Fruit fly (Drosophila melanogaster) whole organism, prepupa: ENCODE measurements around the gene Grl36b.

Experiments used
- Blimp-1 ChIP-seq: fragments of 200-800 bp; sonication (Bioruptor generic); optimal IDR thresholded peaks from 3 replicates; lab custom pipeline; 2017; ENCODE audit warnings: missing biosample characterization, missing genetic modification characterization, mild to moderate bottlenecking, moderate library complexity, missing genetic modification reagents
- CG10631 ChIP-seq: fragments of 200-800 bp; sonication (Bioruptor generic); optimal IDR thresholded peaks from 2 replicates; lab custom pipeline; 2016; ENCODE audit warnings: missing biosample characterization, missing genetic modification characterization
- CG10669 ChIP-seq: fragments of 200-800 bp; sonication (Bioruptor generic); optimal IDR thresholded peaks from 3 replicates; lab custom pipeline; 2018; ENCODE audit warnings: missing biosample characterization, mild to moderate bottlenecking, missing genetic modification characterization, moderate library complexity
- CG11294 ChIP-seq: fragments of 200-800 bp; sonication (Bioruptor generic); IDR thresholded peaks from 2 replicates; pipeline ENCODE4 v1.3.6; 2022; ENCODE audit warnings: missing biosample characterization, missing genetic modification characterization
- CG15336 ChIP-seq: fragments of 200-800 bp; sonication (Bioruptor generic); IDR thresholded peaks from 2 replicates; pipeline ENCODE4 v1.3.6; 2022; ENCODE audit warnings: missing biosample characterization, missing genetic modification characterization
- CG1621 ChIP-seq: fragments of 200-800 bp; sonication (Bioruptor generic); optimal IDR thresholded peaks from 3 replicates; lab custom pipeline; 2018; ENCODE audit warnings: missing biosample characterization, mild to moderate bottlenecking, missing genetic modification characterization
- CG16779 ChIP-seq: fragments of 200-800 bp; sonication (Bioruptor generic); optimal IDR thresholded peaks from 3 replicates; lab custom pipeline; 2017; ENCODE audit warnings: missing biosample characterization, mild to moderate bottlenecking, missing genetic modification characterization
- CG3032 ChIP-seq: fragments of 200-800 bp; optimal IDR thresholded peaks from 2 replicates; lab custom pipeline; 2019; ENCODE audit warnings: missing biosample characterization, mild to moderate bottlenecking, missing genetic modification characterization, moderate library complexity
- CG31627 ChIP-seq: fragments of 200-800 bp; sonication (Bioruptor generic); optimal IDR thresholded peaks from 3 replicates; lab custom pipeline; 2016; ENCODE audit warnings: missing biosample characterization, missing genetic modification characterization
- CG32006 ChIP-seq: fragments of 200-800 bp; sonication (Bioruptor generic); optimal IDR thresholded peaks from 3 replicates; lab custom pipeline; 2017; ENCODE audit warnings: missing biosample characterization, mild to moderate bottlenecking, missing genetic modification characterization
- CG34406 ChIP-seq: fragments of 200-800 bp; sonication (Bioruptor generic); optimal IDR thresholded peaks from 3 replicates; lab custom pipeline; 2016; ENCODE audit warnings: missing biosample characterization, missing genetic modification characterization
- CG3919 ChIP-seq: fragments of 200-800 bp; sonication (Bioruptor generic); optimal IDR thresholded peaks from 3 replicates; lab custom pipeline; 2016; ENCODE audit warnings: missing biosample characterization, missing genetic modification characterization
- CG4318 ChIP-seq: fragments of 200-800 bp; sonication (Bioruptor generic); optimal IDR thresholded peaks from 3 replicates; lab custom pipeline; 2017; ENCODE audit warnings: missing biosample characterization, mild to moderate bottlenecking, missing genetic modification characterization
- CG6163 ChIP-seq: fragments of 200-800 bp; sonication (Bioruptor generic); IDR thresholded peaks from 3 replicates; pipeline ENCODE4 v1.3.6; 2022; ENCODE audit warnings: missing biosample characterization, missing genetic modification characterization
- CG6792 ChIP-seq: fragments of 200-800 bp; sonication (Bioruptor generic); optimal IDR thresholded peaks from 3 replicates; lab custom pipeline; 2016; ENCODE audit warnings: missing biosample characterization, missing genetic modification characterization
- CG6808 ChIP-seq: fragments of 200-800 bp; sonication (Bioruptor generic); optimal IDR thresholded peaks from 3 replicates; lab custom pipeline; 2017; ENCODE audit warnings: missing biosample characterization, missing genetic modification characterization, mild to moderate bottlenecking, moderate library complexity, missing genetic modification reagents
- CG6854 ChIP-seq: fragments of 200-800 bp; sonication (Bioruptor generic); optimal IDR thresholded peaks from 2 replicates; lab custom pipeline; 2017; ENCODE audit warnings: missing biosample characterization, mild to moderate bottlenecking, missing genetic modification characterization
- CG7368 ChIP-seq: fragments of 200-800 bp; sonication (Bioruptor generic); optimal IDR thresholded peaks from 3 replicates; lab custom pipeline; 2016; ENCODE audit warnings: missing biosample characterization, missing genetic modification characterization
- CG8119 ChIP-seq: fragments of 200-800 bp; sonication (Bioruptor generic); IDR thresholded peaks from 3 replicates; pipeline ENCODE4 v1.3.6; 2022; ENCODE audit warnings: missing biosample characterization, missing genetic modification characterization
- Eip75B ChIP-seq: fragments of 200-800 bp; sonication (Bioruptor generic); optimal IDR thresholded peaks from 3 replicates; lab custom pipeline; 2016; ENCODE audit warnings: missing biosample characterization, missing genetic modification characterization
- Eip93F ChIP-seq: fragments of 200-800 bp; sonication (Bioruptor generic); optimal IDR thresholded peaks from 2 replicates; lab custom pipeline; 2016; ENCODE audit warnings: missing biosample characterization, mild to moderate bottlenecking, missing genetic modification characterization
- Ets21C ChIP-seq: fragments of 200-800 bp; sonication (Bioruptor generic); optimal IDR thresholded peaks from 3 replicates; lab custom pipeline; 2016; ENCODE audit warnings: missing biosample characterization, missing genetic modification characterization
- Gug ChIP-seq: fragments of 200-800 bp; sonication (Bioruptor generic); IDR thresholded peaks from 2 replicates; pipeline ENCODE4 v1.3.6; 2022; ENCODE audit warnings: missing biosample characterization, missing genetic modification characterization
- Hr38 ChIP-seq: sonication (Bioruptor generic); optimal IDR thresholded peaks from 2 replicates; lab custom pipeline; 2016; ENCODE audit warnings: missing biosample characterization, missing genetic modification characterization
- Hr39 ChIP-seq: fragments of 200-800 bp; sonication (Bioruptor generic); optimal IDR thresholded peaks from 2 replicates; lab custom pipeline; 2016; ENCODE audit warnings: missing biosample characterization, missing genetic modification characterization
- Lpt ChIP-seq: fragments of 200-800 bp; sonication (Bioruptor generic); optimal IDR thresholded peaks from 3 replicates; lab custom pipeline; 2016; ENCODE audit warnings: missing biosample characterization, missing genetic modification characterization
- Met ChIP-seq: fragments of 200-800 bp; sonication (Bioruptor generic); optimal IDR thresholded peaks from 3 replicates; lab custom pipeline; 2016; ENCODE audit warnings: missing biosample characterization, missing genetic modification characterization
- OdsH ChIP-seq: fragments of 200-800 bp; sonication (Bioruptor generic); optimal IDR thresholded peaks from 3 replicates; lab custom pipeline; 2016; ENCODE audit warnings: missing biosample characterization, missing genetic modification characterization
- Smox ChIP-seq: fragments of 200-800 bp; sonication (Bioruptor generic); optimal IDR thresholded peaks from 3 replicates; lab custom pipeline; 2016; ENCODE audit warnings: missing biosample characterization, missing genetic modification characterization
- Sox102F ChIP-seq: fragments of 200-800 bp; sonication (Bioruptor generic); optimal IDR thresholded peaks from 2 replicates; lab custom pipeline; 2016; ENCODE audit warnings: missing biosample characterization, mild to moderate bottlenecking, missing genetic modification characterization
- Sox15 ChIP-seq: fragments of 200-800 bp; sonication (Bioruptor generic); optimal IDR thresholded peaks from 3 replicates; lab custom pipeline; 2016; ENCODE audit warnings: missing biosample characterization, missing genetic modification characterization
- acj6 ChIP-seq: fragments of 200-800 bp; sonication (Bioruptor generic); optimal IDR thresholded peaks from 3 replicates; lab custom pipeline; 2016; ENCODE audit warnings: missing biosample characterization, missing genetic modification characterization
- cyc ChIP-seq: fragments of 200-800 bp; sonication (Bioruptor generic); optimal IDR thresholded peaks from 3 replicates; lab custom pipeline; 2016; ENCODE audit warnings: missing biosample characterization, missing genetic modification characterization
- dac ChIP-seq: fragments of 200-800 bp; sonication (Bioruptor generic); optimal IDR thresholded peaks from 2 replicates; lab custom pipeline; 2017; ENCODE audit warnings: missing biosample characterization, mild to moderate bottlenecking, missing genetic modification characterization
- dsx ChIP-seq: fragments of 200-800 bp; optimal IDR thresholded peaks from 3 replicates; lab custom pipeline; 2019; ENCODE audit warnings: missing biosample characterization, mild to moderate bottlenecking, missing genetic modification characterization, moderate library complexity; ENCODE audit not compliant: poor library complexity, severe bottlenecking
- esn ChIP-seq: fragments of 200-800 bp; sonication (Bioruptor generic); optimal IDR thresholded peaks from 2 replicates; lab custom pipeline; 2016; ENCODE audit warnings: missing biosample characterization, mild to moderate bottlenecking, missing genetic modification characterization, moderate library complexity
- fd59A ChIP-seq: fragments of 200-800 bp; sonication (Bioruptor generic); optimal IDR thresholded peaks from 2 replicates; lab custom pipeline; 2017; ENCODE audit warnings: missing biosample characterization, mild to moderate bottlenecking, missing genetic modification characterization, missing genetic modification reagents
- fkh ChIP-seq: fragments of 200-800 bp; sonication (Bioruptor generic); optimal IDR thresholded peaks from 3 replicates; lab custom pipeline; 2017; ENCODE audit warnings: missing biosample characterization, mild to moderate bottlenecking, missing genetic modification characterization, moderate library complexity
- salr ChIP-seq, 2 experiments: fragments of 200-800 bp; sonication (Bioruptor generic); optimal IDR thresholded peaks; 3 replicates each; lab custom pipeline; 2016 to 2018; ENCODE audit warnings: missing biosample characterization in 2 of 2, missing genetic modification characterization in 2 of 2, mild to moderate bottlenecking in 1 of 2
- spab ChIP-seq: fragments of 200-800 bp; sonication (Bioruptor generic); optimal IDR thresholded peaks from 2 replicates; lab custom pipeline; 2017; ENCODE audit warnings: missing biosample characterization, mild to moderate bottlenecking, missing genetic modification characterization, missing genetic modification reagents
- ss ChIP-seq, 2 experiments: fragments of 200-800 bp; sonication (Bioruptor generic); optimal IDR thresholded peaks; 2 replicates in 1 of 2; 3 replicates in 1 of 2; lab custom pipeline; 2017 to 2018; ENCODE audit warnings: mild to moderate bottlenecking in 2 of 2, missing biosample characterization in 2 of 2, missing genetic modification characterization in 2 of 2, moderate library complexity in 1 of 2
- svp ChIP-seq: fragments of 200-800 bp; sonication (Bioruptor generic); peaks from one replicate; lab custom pipeline; 2016; ENCODE audit warnings: missing biosample characterization, missing genetic modification characterization
- vri ChIP-seq: fragments of 200-800 bp; sonication (Bioruptor generic); optimal IDR thresholded peaks from 3 replicates; lab custom pipeline; 2016; ENCODE audit warnings: missing biosample characterization, mild to moderate bottlenecking, missing genetic modification characterization

Gene Grl36b

DNA sequence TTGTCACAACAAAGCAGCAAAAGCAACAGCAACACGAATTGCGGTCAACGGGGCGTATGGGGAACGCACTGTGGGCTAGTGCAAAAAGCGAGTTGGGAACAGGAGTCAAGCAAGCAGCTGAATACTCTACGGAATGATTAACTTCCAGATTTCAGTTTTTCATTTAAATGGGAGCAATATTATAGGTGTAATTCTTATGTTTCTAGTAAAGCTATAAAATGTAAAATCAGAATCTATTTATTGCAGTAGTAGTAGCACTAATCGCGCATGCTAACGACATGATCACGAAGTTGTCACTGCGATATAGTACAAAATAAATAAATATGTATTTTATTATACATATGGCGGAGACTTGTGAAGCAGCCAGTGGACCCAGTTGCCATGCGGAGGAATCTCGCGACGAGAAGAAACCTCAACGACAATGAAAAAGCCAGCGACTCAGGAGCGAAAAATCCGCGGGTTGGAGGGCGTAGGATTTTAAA lies 21.1 kb upstream of the Grl36b start (continued):
- no peak for TF ChIP-seq Hr38 (GFP tag; lab: Kevin White, UChicago)
- peak in 1 of 2 experiments; percentile 48 for TF ChIP-seq salr (GFP tag; optimal IDR thresholded peaks at IDR 0.05; lab: Kevin White, UChicago)
- peak; percentile 73 for TF ChIP-seq acj6 (GFP tag; lab: Kevin White, UChicago)
- peak; percentile 25 for TF ChIP-seq CG16779 (tag; lab: Kevin White, UChicago)
- TF ChIP-seq fkh (GFP tag; lab: Kevin White, UChicago): no peak
- peak; percentile 57 for TF ChIP-seq CG8119 (GFP tag; lab: Robert Waterston, UW)
- TF ChIP-seq dsx (GFP tag; lab: Kevin White, UChicago): peak; percentile 52
- peak; percentile 34 to 69 for TF ChIP-seq ss (GFP tag; optimal IDR thresholded peaks at IDR 0.05; lab: Kevin White, UChicago)
- TF ChIP-seq CG11294 (GFP tag; lab: Robert Waterston, UW): no peak
- peak; percentile 67 for TF ChIP-seq Met (GFP tag; lab: Kevin White, UChicago)
- TF ChIP-seq spab: peak; percentile 64
- TF ChIP-seq CG10631 (GFP tag; lab: Kevin White, UChicago): peak; percentile 63
- TF ChIP-seq fd59A (GFP tag; lab: Kevin White, UChicago): peak; percentile 51
- TF ChIP-seq CG7368: peak; percentile 28
- peak; percentile 54 for TF ChIP-seq Sox15 (GFP tag; lab: Kevin White, UChicago)
- TF ChIP-seq CG32006: peak; percentile 81
- peak; percentile 67 for TF ChIP-seq Eip75B (GFP tag; lab: Kevin White, UChicago)
- TF ChIP-seq CG10669 (GFP tag; lab: Kevin White, UChicago): peak; percentile 68
- peak; percentile 58 for TF ChIP-seq Smox (GFP tag; lab: Kevin White, UChicago)
- TF ChIP-seq Lpt (GFP tag; lab: Kevin White, UChicago): peak; percentile 47
- TF ChIP-seq vri: no peak
- peak; percentile 86 for TF ChIP-seq svp (GFP tag; lab: Kevin White, UChicago)
- TF ChIP-seq Ets21C (GFP tag; lab: Kevin White, UChicago): peak; percentile 33
- TF ChIP-seq cyc (GFP tag; lab: Kevin White, UChicago): peak; percentile 27
- peak; percentile 70 for TF ChIP-seq CG15336 (GFP tag; lab: Robert Waterston, UW)

dm6 chr2L:18145826-18146225 lies 20.3 kb upstream of the Grl36b start:
- no peak for TF ChIP-seq Sox15 (GFP tag; lab: Kevin White, UChicago)
- no peak for TF ChIP-seq CG8119 (GFP tag; lab: Robert Waterston, UW)
- TF ChIP-seq svp (GFP tag; lab: Kevin White, UChicago): no peak
- no peak for TF ChIP-seq salr (GFP tag; optimal IDR thresholded peaks at IDR 0.05; lab: Kevin White, UChicago)
- TF ChIP-seq Lpt (GFP tag; lab: Kevin White, UChicago): no peak
- no peak for TF ChIP-seq Blimp-1 (GFP tag; lab: Kevin White, UChicago)
- TF ChIP-seq CG1621 (tag; lab: Kevin White, UChicago): no peak
- no peak for TF ChIP-seq Sox102F (GFP tag; lab: Kevin White, UChicago)
- no peak for TF ChIP-seq CG11294 (GFP tag; lab: Robert Waterston, UW)

DNA sequence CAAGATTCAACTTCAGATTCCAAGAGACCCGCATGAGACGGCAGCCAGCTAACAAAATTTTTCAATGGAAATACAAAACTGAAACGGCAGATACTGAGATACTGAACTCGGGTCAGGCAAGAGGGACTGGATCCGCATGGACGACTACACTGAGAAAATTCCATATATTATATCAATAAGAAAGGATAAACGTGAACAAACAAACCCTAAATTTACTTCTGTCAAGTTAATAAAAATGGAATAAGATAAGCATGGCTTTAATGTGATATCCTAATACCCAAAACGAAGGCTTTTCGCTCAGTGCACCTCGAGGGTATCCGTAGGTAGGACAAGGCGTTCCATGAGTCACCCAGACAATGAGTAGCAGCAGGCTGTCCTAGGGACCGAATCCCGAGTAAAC lies 19.7 kb upstream of the Grl36b start:
- TF ChIP-seq Eip93F (peak; percentile 81), CG32006 (peak; percentile 82), Eip75B (GFP tag; lab: Kevin White, UChicago) (peak; percentile 91), CG6163 (GFP tag; lab: Robert Waterston, UW) (peak; percentile 96), Sox15 (GFP tag; lab: Kevin White, UChicago) (peak; percentile 90), OdsH (GFP tag; lab: Kevin White, UChicago) (peak; percentile 92), CG16779 (tag; lab: Kevin White, UChicago) (peak; percentile 70), Smox (GFP tag; lab: Kevin White, UChicago) (peak; percentile 91), CG10669 (GFP tag; lab: Kevin White, UChicago) (peak; percentile 89), CG8119 (GFP tag; lab: Robert Waterston, UW) (peak; percentile 85), CG31627 (GFP tag; lab: Kevin White, UChicago) (peak; percentile 94), CG34406 (GFP tag; lab: Kevin White, UChicago) (peak; percentile 92), esn (GFP tag; lab: Kevin White, UChicago) (peak; percentile 96), CG3919 (GFP tag; lab: Kevin White, UChicago) (peak; percentile 95), CG15336 (GFP tag; lab: Robert Waterston, UW) (peak; percentile 81), salr (GFP tag; optimal IDR thresholded peaks at IDR 0.05; lab: Kevin White, UChicago) (peak; percentile 69 to 83), CG6808 (GFP tag; lab: Kevin White, UChicago) (peak; percentile 87), dac (GFP tag; lab: Kevin White, UChicago) (peak; percentile 26), ss (GFP tag; optimal IDR thresholded peaks at IDR 0.05; lab: Kevin White, UChicago) (peak; percentile 86 to 93), CG3032 (peak; percentile 89), CG4318 (GFP tag; lab: Kevin White, UChicago) (peak; percentile 61), CG6854 (GFP tag; lab: Kevin White, UChicago) (peak; percentile 86), Hr39 (GFP tag; lab: Kevin White, UChicago) (peak; percentile 94), fd59A (GFP tag; lab: Kevin White, UChicago) (peak; percentile 87), spab (peak; percentile 87), Gug (GFP tag; lab: Robert Waterston, UW) (peak; percentile 62), Hr38 (GFP tag; lab: Kevin White, UChicago) (no peak), CG6792 (peak; percentile 95), CG7368 (peak; percentile 90)
